Fruit fly (Drosophila melanogaster): ENCODE measurements around the gene CG10650.

CG10650 gene

DNA sequence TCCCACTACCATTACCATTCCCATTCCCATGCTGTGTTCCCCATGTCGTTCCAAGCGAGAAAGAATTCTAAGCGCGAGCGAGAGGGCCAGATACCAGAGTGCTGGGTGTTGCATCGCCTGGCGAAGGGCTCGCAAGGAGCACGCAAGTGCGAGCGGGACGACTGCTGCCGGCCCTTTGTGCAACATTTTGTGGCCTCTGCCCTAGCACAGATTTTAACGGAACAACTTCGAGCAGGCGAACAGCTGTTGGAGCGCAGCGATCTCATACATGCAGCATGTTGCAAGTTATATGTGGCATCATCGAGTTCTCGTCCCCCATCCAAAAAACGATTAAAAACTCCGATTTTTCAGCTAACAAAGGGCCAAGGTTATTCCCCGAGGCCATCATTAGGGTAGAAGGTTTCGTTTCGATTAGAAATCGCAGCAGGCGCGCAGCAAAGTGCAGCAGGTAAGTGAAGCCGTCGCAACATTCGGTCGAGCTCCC is 48.2 kb downstream of the CG10650 start:
- no peak for TF ChIP-seq Crg-1 (GFP tag; optimal IDR thresholded peaks at IDR 0.05)
- peak; percentile 31 for TF ChIP-seq pad (GFP tag; optimal IDR thresholded peaks at IDR 0.05)

DNA sequence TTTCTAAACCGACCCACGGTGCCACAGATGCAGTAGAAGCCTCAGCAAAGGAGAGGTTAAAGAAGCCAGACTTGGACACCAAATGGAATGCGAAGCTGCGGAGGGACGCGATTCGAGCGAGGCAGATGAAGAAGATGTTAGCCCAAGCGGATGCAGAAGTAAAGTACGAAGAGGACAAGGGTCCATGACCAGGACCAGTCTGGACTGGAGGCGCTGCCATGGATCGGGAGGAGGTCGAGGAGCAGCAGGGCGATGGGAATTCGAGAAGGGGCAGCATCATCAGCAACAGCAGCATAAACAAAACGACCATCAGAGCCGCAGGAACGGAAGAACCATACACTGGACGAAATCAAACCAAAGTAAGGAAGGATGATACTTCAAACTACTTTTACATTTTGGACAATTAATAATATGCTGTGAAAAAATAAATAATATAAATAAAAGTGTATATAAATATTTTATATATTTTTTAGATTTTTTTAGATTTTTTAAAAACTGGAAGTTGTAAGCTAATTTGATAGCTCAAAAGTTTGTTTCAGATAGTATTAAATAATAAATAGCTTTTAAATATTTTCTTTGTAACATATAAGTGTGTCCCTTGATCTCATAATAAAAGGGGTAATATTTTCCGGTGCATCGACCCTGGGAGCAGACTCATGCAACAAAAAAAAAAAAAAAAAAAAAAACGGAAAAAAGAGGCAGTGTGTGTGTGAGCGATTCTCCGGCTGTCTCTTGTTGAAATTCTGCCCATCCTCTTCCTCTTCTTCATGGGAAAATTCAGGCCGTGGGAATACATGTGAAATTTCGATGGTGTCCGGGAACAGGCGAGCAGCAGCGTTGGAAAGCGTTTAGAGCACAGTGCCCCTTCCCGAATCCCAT is 48.9 kb downstream of the CG10650 start:
- no peak for TF ChIP-seq kay (GFP tag; ENCODE audit: borderline replicate concordance)
- no peak for TF ChIP-seq Clk (GFP tag; optimal IDR thresholded peaks at IDR 0.05)
- no peak for TF ChIP-seq Hr96 (GFP tag; optimal IDR thresholded peaks at IDR 0.05)
- TF ChIP-seq cnc (optimal IDR thresholded peaks at IDR 0.05), result no peak
- TF ChIP-seq pad (GFP tag; optimal IDR thresholded peaks at IDR 0.05), result no peak
- no peak for TF ChIP-seq cic (GFP tag; optimal IDR thresholded peaks at IDR 0.05)
- TF ChIP-seq CG14711 (tag; optimal IDR thresholded peaks at IDR 0.05), result no peak
- no peak for TF ChIP-seq CG7045 (GFP tag; optimal IDR thresholded peaks at IDR 0.05)
- TF ChIP-seq Mnt (GFP tag; optimal IDR thresholded peaks at IDR 0.05), result no peak
- no peak for TF ChIP-seq toe (GFP tag; optimal IDR thresholded peaks at IDR 0.05)
- no peak for TF ChIP-seq bab1 (GFP tag; optimal IDR thresholded peaks at IDR 0.05)
- TF ChIP-seq Crg-1 (GFP tag; optimal IDR thresholded peaks at IDR 0.05), result no peak
- no peak for TF ChIP-seq CG1620 (GFP tag; optimal IDR thresholded peaks at IDR 0.05)

DNA sequence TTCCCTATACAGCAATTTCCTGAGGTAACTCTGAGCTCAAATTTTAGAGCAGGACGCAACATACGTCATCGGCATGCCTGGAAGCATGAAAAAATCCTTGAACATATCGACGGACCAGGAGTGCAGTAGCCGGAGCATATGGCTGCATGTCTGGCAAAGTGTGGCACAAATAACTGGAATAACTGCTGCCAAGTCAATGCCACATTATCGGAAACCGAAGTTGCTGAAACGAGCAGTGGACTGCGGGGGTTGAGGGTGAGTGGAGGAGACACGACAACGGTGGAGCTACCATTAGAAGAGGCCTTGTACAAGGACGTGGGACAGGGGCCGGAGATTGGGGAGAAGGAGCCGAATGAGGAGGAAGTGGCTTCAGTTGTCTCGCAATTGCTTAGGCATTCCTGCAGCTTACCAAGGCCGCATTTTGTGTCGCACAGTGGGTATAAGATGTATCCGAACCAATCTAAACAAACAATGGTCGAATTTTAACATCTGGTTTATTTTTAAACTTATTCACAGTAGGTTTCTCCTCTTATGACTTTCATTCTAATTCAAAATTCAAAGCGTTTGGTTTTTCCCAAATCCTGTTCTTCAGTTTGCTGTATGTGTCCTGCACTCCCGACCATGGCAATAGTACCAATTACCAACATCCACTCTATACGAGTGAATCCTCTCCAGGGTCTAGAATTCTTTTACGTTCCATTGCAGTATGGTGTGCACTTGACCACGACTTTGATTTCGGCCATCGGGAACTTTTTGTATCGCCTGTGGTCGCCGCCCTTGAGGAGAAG is 49.8 kb downstream of the CG10650 start, which contains the start of gene CG46304:
TSS of gene CG46304 (plus strand) at position 541 of the 788 bp plus-strand sequence.
- TF ChIP-seq CG5204 (GFP tag; optimal IDR thresholded peaks at IDR 0.05), result no peak
- no peak for TF ChIP-seq CG7045 (GFP tag; optimal IDR thresholded peaks at IDR 0.05)
- TF ChIP-seq cic (GFP tag; optimal IDR thresholded peaks at IDR 0.05), result no peak
- no peak for TF ChIP-seq CG12768 (GFP tag; optimal IDR thresholded peaks at IDR 0.05)
- TF ChIP-seq CG1620 (GFP tag; optimal IDR thresholded peaks at IDR 0.05), result no peak
- TF ChIP-seq tj (GFP tag; optimal IDR thresholded peaks at IDR 0.05), result no peak
- no peak for TF ChIP-seq toe (GFP tag; optimal IDR thresholded peaks at IDR 0.05)
- TF ChIP-seq cnc (optimal IDR thresholded peaks at IDR 0.05), result no peak
- TF ChIP-seq Mnt (GFP tag; optimal IDR thresholded peaks at IDR 0.05), result no peak

DNA sequence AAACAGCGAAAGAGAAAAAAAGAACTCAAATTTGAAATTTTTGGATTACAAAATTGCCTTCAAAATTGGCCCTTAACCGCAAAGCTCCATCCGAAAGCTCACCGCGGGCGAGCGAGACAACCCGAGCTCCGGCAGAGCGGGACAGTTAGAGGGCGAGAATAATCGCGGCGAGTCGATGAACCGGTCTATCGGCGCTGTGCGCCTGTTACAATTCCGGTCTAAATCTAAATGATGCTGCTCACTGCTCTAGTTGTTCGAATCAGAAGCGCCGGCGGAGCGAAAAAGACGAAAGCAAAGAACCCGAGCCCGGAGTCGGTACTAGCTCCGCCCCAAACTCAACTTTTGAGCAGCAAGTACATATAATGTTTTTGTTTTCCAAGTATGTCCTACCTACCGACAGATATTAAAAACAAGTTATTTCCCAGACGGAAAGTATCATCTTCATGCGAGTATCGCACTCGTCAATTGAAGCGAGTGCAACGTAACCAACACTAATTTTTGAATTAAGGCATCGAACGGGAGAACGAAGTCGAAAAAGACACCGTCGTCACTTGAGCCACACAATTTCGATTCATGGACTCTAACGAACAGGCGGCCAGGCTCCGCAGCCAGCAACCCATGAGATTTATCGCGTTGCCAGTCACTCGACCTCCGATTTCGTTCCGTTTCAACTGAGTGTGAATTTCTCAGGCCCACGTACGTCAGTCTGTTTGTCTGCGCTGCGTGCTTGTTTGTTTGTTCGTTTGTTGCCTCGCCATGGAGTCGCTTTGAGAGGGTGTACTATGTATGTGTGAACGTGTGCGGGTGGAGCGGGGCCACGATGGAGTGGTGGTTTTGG is 51.3 kb downstream of the CG10650 start:
- TF ChIP-seq CG7101 (tag; optimal IDR thresholded peaks at IDR 0.05) (no peak), toe (GFP tag; optimal IDR thresholded peaks at IDR 0.05) (peak; percentile 23), pad (GFP tag; optimal IDR thresholded peaks at IDR 0.05) (peak; percentile 36), cnc (optimal IDR thresholded peaks at IDR 0.05) (no peak), tj (GFP tag; optimal IDR thresholded peaks at IDR 0.05) (peak; percentile 52), Clk (GFP tag; optimal IDR thresholded peaks at IDR 0.05) (no peak), ovo (GFP tag; optimal IDR thresholded peaks at IDR 0.05) (no peak), CG5204 (GFP tag; optimal IDR thresholded peaks at IDR 0.05) (no peak), CG7045 (GFP tag; optimal IDR thresholded peaks at IDR 0.05) (no peak), CG14711 (tag; optimal IDR thresholded peaks at IDR 0.05) (no peak), Hr96 (GFP tag; optimal IDR thresholded peaks at IDR 0.05) (no peak), bab1 (GFP tag; optimal IDR thresholded peaks at IDR 0.05) (peak; percentile 21), CG12768 (GFP tag; optimal IDR thresholded peaks at IDR 0.05) (peak; percentile 66), CG33017 (tag; optimal IDR thresholded peaks at IDR 0.05) (no peak), Crg-1 (GFP tag; optimal IDR thresholded peaks at IDR 0.05) (no peak), CG1620 (GFP tag; optimal IDR thresholded peaks at IDR 0.05) (peak; percentile 21), kay (GFP tag; ENCODE audit: borderline replicate concordance) (no peak), cic (GFP tag; optimal IDR thresholded peaks at IDR 0.05) (peak; percentile 50), CG11617 (GFP tag; optimal IDR thresholded peaks at IDR 0.05) (no peak), Mnt (GFP tag; optimal IDR thresholded peaks at IDR 0.05) (no peak)

DNA sequence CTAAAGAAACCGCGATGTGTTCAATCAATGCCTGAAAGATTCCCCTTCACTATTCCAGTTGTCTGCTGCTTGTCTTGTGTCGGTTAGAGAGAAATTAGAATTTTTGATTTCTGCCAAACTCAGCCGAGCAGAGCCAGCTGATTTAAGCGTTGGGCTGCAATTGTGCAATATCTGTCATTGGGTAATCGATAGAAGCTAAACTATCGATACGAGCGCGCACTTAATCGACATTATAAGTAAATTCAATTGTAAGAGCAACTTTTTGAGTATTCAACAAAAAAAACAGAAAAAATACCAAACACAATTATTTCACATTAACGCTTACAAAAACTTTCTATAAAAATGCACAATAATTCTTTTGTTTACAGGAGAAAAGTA is 51.9 kb downstream of the CG10650 start, which contains the start of gene ssp3:
TSS of gene ssp3 (minus strand) at position 164 of the 378 bp plus-strand sequence.
- TF ChIP-seq CG11617 (GFP tag; optimal IDR thresholded peaks at IDR 0.05), result no peak
- no peak for TF ChIP-seq toe (GFP tag; optimal IDR thresholded peaks at IDR 0.05)
- no peak for TF ChIP-seq bab1 (GFP tag; optimal IDR thresholded peaks at IDR 0.05)
- no peak for TF ChIP-seq Mnt (GFP tag; optimal IDR thresholded peaks at IDR 0.05)
- TF ChIP-seq CG7045 (GFP tag; optimal IDR thresholded peaks at IDR 0.05), result no peak
- no peak for TF ChIP-seq Clk (GFP tag; optimal IDR thresholded peaks at IDR 0.05)
- no peak for TF ChIP-seq CG7101 (tag; optimal IDR thresholded peaks at IDR 0.05)
- no peak for TF ChIP-seq ovo (GFP tag; optimal IDR thresholded peaks at IDR 0.05)
- TF ChIP-seq tj (GFP tag; optimal IDR thresholded peaks at IDR 0.05), result no peak
- TF ChIP-seq kay (GFP tag; ENCODE audit: borderline replicate concordance), result no peak
- no peak for TF ChIP-seq cnc (optimal IDR thresholded peaks at IDR 0.05)
